Worm (Caenorhabditis elegans) whole organism, L3 larva: ENCODE measurements around the gene twk-44.
A peak's percentile ranks its signal among the peaks of the same experiment; 100 is the strongest.

Source experiments
- R02D3.7 ChIP-seq: fragments of 150-350 bp; optimal IDR thresholded peaks from 2 replicates; lab custom pipeline; 2014; ENCODE audit warnings: missing biosample characterization, missing genetic modification characterization
- ZK546.5 ChIP-seq: sonication (generic microtip); optimal IDR thresholded peaks from 2 replicates; lab custom pipeline; 2017; ENCODE audit warnings: missing biosample characterization, missing genetic modification characterization
- aly-2 ChIP-seq: fragments of 150-350 bp; optimal IDR thresholded peaks from 2 replicates; lab custom pipeline; 2014; ENCODE audit warnings: missing biosample characterization, missing genetic modification characterization
- ama-1 ChIP-seq: fragments of 150-350 bp; optimal IDR thresholded peaks from 2 replicates; lab custom pipeline; 2018
- ceh-16 ChIP-seq: sonication (generic microtip); optimal IDR thresholded peaks from 2 replicates; lab custom pipeline; 2017; ENCODE audit warnings: missing biosample characterization, missing genetic modification characterization
- ceh-28 ChIP-seq: fragments of 150-350 bp; optimal IDR thresholded peaks from 2 replicates; lab custom pipeline; 2014; ENCODE audit warnings: missing biosample characterization, missing genetic modification reagents, missing genetic modification characterization
- ceh-9 ChIP-seq: sonication (generic microtip); optimal IDR thresholded peaks from 2 replicates; lab custom pipeline; 2018; ENCODE audit warnings: missing biosample characterization, missing genetic modification characterization
- daf-12 ChIP-seq: fragments of 150-350 bp; optimal IDR thresholded peaks from 2 replicates; lab custom pipeline; 2014; ENCODE audit warnings: missing biosample characterization, missing genetic modification reagents, missing genetic modification characterization
- egl-27 ChIP-seq: sonication (generic microtip); optimal IDR thresholded peaks from 4 replicates; lab custom pipeline; 2017; ENCODE audit warnings: missing biosample characterization, missing genetic modification reagents, missing genetic modification characterization
- egl-5 ChIP-seq: fragments of 150-350 bp; optimal IDR thresholded peaks from 2 replicates; lab custom pipeline; 2017; ENCODE audit warnings: missing biosample characterization, missing genetic modification reagents, missing genetic modification characterization, inconsistent platforms
- elt-1 ChIP-seq: fragments of 150-350 bp; optimal IDR thresholded peaks from 2 replicates; lab custom pipeline; 2014; ENCODE audit warnings: missing biosample characterization, missing genetic modification characterization
- elt-2 ChIP-seq: sonication (generic microtip); optimal IDR thresholded peaks from 2 replicates; lab custom pipeline; 2016; ENCODE audit warnings: missing genetic modification reagents, mild to moderate bottlenecking, missing genetic modification characterization, missing compliant biosample characterization
- elt-3 ChIP-seq, 3 experiments: fragments of 150-350 bp in 1 of 3; sonication (generic microtip) in 2 of 3; optimal IDR thresholded peaks; 2 replicates in 2 of 3; 4 replicates in 1 of 3; lab custom pipeline; 2014 to 2017; ENCODE audit warnings: missing biosample characterization in 3 of 3, missing genetic modification characterization in 3 of 3
- eor-1 ChIP-seq, 2 experiments: fragments of 150-350 bp; optimal IDR thresholded peaks; 2 replicates each; lab custom pipeline; 2014 to 2018; ENCODE audit warnings: missing biosample characterization in 2 of 2, missing genetic modification characterization in 2 of 2
- fkh-10 ChIP-seq: sonication (generic microtip); optimal IDR thresholded peaks from 2 replicates; lab custom pipeline; 2017; ENCODE audit warnings: missing biosample characterization, missing genetic modification reagents, missing genetic modification characterization
- fos-1 ChIP-seq: fragments of 150-350 bp; optimal IDR thresholded peaks from 2 replicates; lab custom pipeline; 2014; ENCODE audit warnings: missing biosample characterization, missing genetic modification characterization
- hmg-11 ChIP-seq: sonication (generic microtip); optimal IDR thresholded peaks from 2 replicates; lab custom pipeline; 2016; ENCODE audit warnings: missing genetic modification characterization, missing compliant biosample characterization
- jun-1 ChIP-seq: fragments of 150-350 bp; optimal IDR thresholded peaks from 2 replicates; lab custom pipeline; 2014; ENCODE audit warnings: missing biosample characterization, missing genetic modification reagents, missing genetic modification characterization
- lin-15B ChIP-seq: fragments of 150-350 bp; optimal IDR thresholded peaks from 2 replicates; lab custom pipeline; 2014; ENCODE audit warnings: missing biosample characterization, missing genetic modification characterization
- lin-39 ChIP-seq: fragments of 150-350 bp; optimal IDR thresholded peaks from 2 replicates; lab custom pipeline; 2018; ENCODE audit warnings: missing biosample characterization, missing genetic modification reagents, missing genetic modification characterization
- lsy-12 ChIP-seq: sonication (generic microtip); optimal IDR thresholded peaks from 2 replicates; lab custom pipeline; 2016; ENCODE audit warnings: mild to moderate bottlenecking, missing genetic modification characterization, missing compliant biosample characterization
- mml-1 ChIP-seq: fragments of 150-350 bp; sonication (generic microtip); optimal IDR thresholded peaks from 3 replicates; lab custom pipeline; 2014; ENCODE audit warnings: missing biosample characterization, missing genetic modification characterization
- nfya-1 ChIP-seq: sonication (generic microtip); optimal IDR thresholded peaks from 2 replicates; lab custom pipeline; 2017; ENCODE audit warnings: missing genetic modification characterization, mild to moderate bottlenecking, missing compliant biosample characterization, antibody characterized with exemption, moderate library complexity; ENCODE audit not compliant: insufficient read depth
- nhr-12 ChIP-seq: fragments of 150-350 bp; optimal IDR thresholded peaks from 2 replicates; lab custom pipeline; 2014; ENCODE audit warnings: missing biosample characterization, missing genetic modification characterization
- nhr-23 ChIP-seq: fragments of 150-350 bp; optimal IDR thresholded peaks from 2 replicates; lab custom pipeline; 2014; ENCODE audit warnings: missing biosample characterization, missing genetic modification reagents, missing genetic modification characterization
- nhr-237 ChIP-seq: fragments of 150-350 bp; optimal IDR thresholded peaks from 2 replicates; lab custom pipeline; 2014; ENCODE audit warnings: missing biosample characterization, missing genetic modification characterization
- nhr-25 ChIP-seq: sonication (generic microtip); optimal IDR thresholded peaks from 2 replicates; lab custom pipeline; 2017; ENCODE audit warnings: missing biosample characterization, missing genetic modification characterization
- nhr-28 ChIP-seq: fragments of 150-350 bp; optimal IDR thresholded peaks from 2 replicates; lab custom pipeline; 2014; ENCODE audit warnings: missing biosample characterization, missing genetic modification characterization
- nhr-43 ChIP-seq: sonication (generic microtip); optimal IDR thresholded peaks from 2 replicates; lab custom pipeline; 2016; ENCODE audit warnings: mild to moderate bottlenecking, missing genetic modification characterization, missing compliant biosample characterization; ENCODE audit not compliant: poor library complexity, severe bottlenecking
- nhr-76 ChIP-seq: fragments of 150-350 bp; sonication (generic microtip); optimal IDR thresholded peaks from 5 replicates; lab custom pipeline; 2014; ENCODE audit warnings: missing biosample characterization, missing genetic modification characterization
- nhr-77 ChIP-seq: fragments of 150-350 bp; optimal IDR thresholded peaks from 2 replicates; lab custom pipeline; 2014; ENCODE audit warnings: missing biosample characterization, missing genetic modification characterization
- pha-4 ChIP-seq: fragments of 150-350 bp; optimal IDR thresholded peaks from 2 replicates; lab custom pipeline; 2014; ENCODE audit warnings: missing biosample characterization, missing genetic modification reagents, missing genetic modification characterization
- pqm-1 ChIP-seq: fragments of 150-350 bp; optimal IDR thresholded peaks from 2 replicates; lab custom pipeline; 2017; ENCODE audit warnings: missing biosample characterization, missing genetic modification characterization, inconsistent platforms
- skn-1 ChIP-seq: fragments of 150-350 bp; optimal IDR thresholded peaks from 2 replicates; lab custom pipeline; 2014; ENCODE audit warnings: missing biosample characterization, missing genetic modification characterization
- snpc-4 ChIP-seq: fragments of 150-350 bp; optimal IDR thresholded peaks from 2 replicates; lab custom pipeline; 2014; ENCODE audit warnings: missing biosample characterization, missing genetic modification characterization
- tbx-2 ChIP-seq: sonication (generic microtip); optimal IDR thresholded peaks from 2 replicates; lab custom pipeline; 2016; ENCODE audit warnings: mild to moderate bottlenecking, missing genetic modification characterization, missing compliant biosample characterization
- unc-62 ChIP-seq: fragments of 150-350 bp; sonication (generic microtip); optimal IDR thresholded peaks from 4 replicates; lab custom pipeline; 2014; ENCODE audit warnings: missing biosample characterization, missing genetic modification reagents, missing genetic modification characterization
- zag-1 ChIP-seq: fragments of 150-350 bp; optimal IDR thresholded peaks from 2 replicates; lab custom pipeline; 2014; ENCODE audit warnings: missing biosample characterization, missing genetic modification characterization
- ztf-11 ChIP-seq: fragments of 150-350 bp; optimal IDR thresholded peaks from 2 replicates; lab custom pipeline; 2014; ENCODE audit warnings: missing biosample characterization, missing genetic modification characterization
- ztf-4 ChIP-seq: fragments of 150-350 bp; optimal IDR thresholded peaks from 2 replicates; lab custom pipeline; 2014; ENCODE audit warnings: missing biosample characterization, missing genetic modification characterization

The twk-44 gene

ce11 chrX:11650751-11651150 is 23.8 kb upstream of the twk-44 start, which contains the start of gene cutl-11:
TSS of gene cutl-11 (minus strand) at chrX:11650851.
- TF ChIP-seq nhr-77 (tag; lab: Kevin White, UChicago), result no peak
- no peak for TF ChIP-seq nhr-12
- TF ChIP-seq ama-1, result no peak
- TF ChIP-seq lin-39 (tag; lab: Kevin White, UChicago), result no peak
- TF ChIP-seq nhr-43 (tag; lab: Kevin White, UChicago), result no peak
- TF ChIP-seq nhr-25 (tag; lab: Kevin White, UChicago), result no peak
- TF ChIP-seq pha-4, result no peak
- no peak for TF ChIP-seq egl-5 (tag; lab: Kevin White, UChicago)
- no peak for TF ChIP-seq ZK546.5
- TF ChIP-seq tbx-2 (tag; lab: Kevin White, UChicago), result no peak
- no peak for TF ChIP-seq fkh-10
- TF ChIP-seq nhr-76 (tag; lab: Kevin White, UChicago), result no peak
- no peak for TF ChIP-seq jun-1
- no peak for TF ChIP-seq fos-1
- no peak for TF ChIP-seq pqm-1
- no peak for TF ChIP-seq eor-1 (tag; optimal IDR thresholded peaks at IDR 0.05; lab: Kevin White, UChicago)
- no peak for TF ChIP-seq mml-1 (tag; lab: Kevin White, UChicago)

DNA sequence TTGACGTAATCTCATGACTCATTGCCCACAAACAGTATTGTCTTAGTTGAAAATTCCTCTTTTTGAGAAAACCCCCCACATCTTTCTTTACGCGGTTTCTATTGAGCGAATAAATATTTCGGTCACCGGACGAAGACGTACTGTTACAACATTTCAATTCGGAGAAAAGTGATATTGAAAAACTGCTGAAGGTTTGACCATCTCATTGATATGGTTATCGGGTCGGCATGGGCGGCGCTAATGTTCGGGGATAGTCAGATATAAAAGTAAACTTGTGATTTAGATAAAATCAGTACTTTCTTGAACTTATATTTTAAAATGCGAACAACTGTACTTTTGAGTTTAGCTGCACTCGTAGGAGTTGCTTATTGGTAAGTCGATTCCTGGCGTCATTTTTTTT is 20.3 kb upstream of the twk-44 start, which contains the start of gene T04F8.8:
Gene T04F8.8, plus strand, starts transcription at position 301 of the 400 bp plus-strand sequence.
- TF ChIP-seq nhr-43 (tag; lab: Kevin White, UChicago), result no peak
- peak; percentile 19 for TF ChIP-seq nhr-23 (tag; lab: Kevin White, UChicago)

- TF ChIP-seq mml-1 (tag; lab: Kevin White, UChicago) (no peak), R02D3.7 (no peak), egl-5 (tag; lab: Kevin White, UChicago) (no peak), ZK546.5 (no peak), zag-1 (no peak), nhr-28 (tag; lab: Kevin White, UChicago) (no peak), hmg-11 (tag; lab: Kevin White, UChicago) (peak; percentile 12), tbx-2 (tag; lab: Kevin White, UChicago) (peak; percentile 5), ztf-4 (tag; lab: Kevin White, UChicago) (no peak), egl-27 (no peak), daf-12 (no peak), lin-15B (tag; lab: Kevin White, UChicago) (no peak), pha-4 (no peak), fkh-10 (no peak), aly-2 (tag; lab: Kevin White, UChicago) (no peak), nfya-1 (tag; lab: Kevin White, UChicago) (no peak), ztf-11 (tag; lab: Kevin White, UChicago) (no peak), elt-3 (tag; optimal IDR thresholded peaks at IDR 0.05; lab: Kevin White, UChicago) (no peak), ceh-28 (tag; lab: Kevin White, UChicago) (no peak), ceh-9 (tag; lab: Kevin White, UChicago) (no peak), ceh-16 (no peak), unc-62 (GFP tag; lab: Kevin White, UChicago) (no peak), elt-2 (tag; lab: Kevin White, UChicago) (peak; percentile 42), nhr-23 (tag; lab: Kevin White, UChicago) (peak; percentile 50), fos-1 (no peak), nhr-237 (tag; lab: Kevin White, UChicago) (no peak), elt-1 (tag; lab: Kevin White, UChicago) (no peak), skn-1 (tag; lab: Kevin White, UChicago) (no peak), nhr-43 (tag; lab: Kevin White, UChicago) (peak; percentile 64), pqm-1 (no peak)
Observed at ce11 chrX:11645517-11645916, 18.6 kb upstream of the twk-44 start.

ce11 chrX:11643767-11644235 is 16.9 kb upstream of the twk-44 start, which contains the start of gene sto-4:
TSS of gene sto-4 (plus strand) at chrX:11644126.
- peak; percentile 22 for TF ChIP-seq snpc-4 (tag; lab: Kevin White, UChicago)
- TF ChIP-seq elt-1 (tag; lab: Kevin White, UChicago), result peak; percentile 5
- TF ChIP-seq nhr-43 (tag; lab: Kevin White, UChicago), result peak; percentile 50
- peak; percentile 85 for TF ChIP-seq lsy-12 (tag; lab: Kevin White, UChicago)
- peak; percentile 33 for TF ChIP-seq nfya-1 (tag; lab: Kevin White, UChicago)
- peak; percentile 7 for TF ChIP-seq R02D3.7
- peak; percentile 60 for TF ChIP-seq lin-39 (tag; lab: Kevin White, UChicago)
- TF ChIP-seq tbx-2 (tag; lab: Kevin White, UChicago), result peak; percentile 39
- peak; percentile 47 for TF ChIP-seq hmg-11 (tag; lab: Kevin White, UChicago)
- peak; percentile 77 for TF ChIP-seq nhr-25 (tag; lab: Kevin White, UChicago)
- TF ChIP-seq, all 47 proteins: peak for 10; not testable (repeated sequence) for 37
